Worm (Caenorhabditis elegans) whole organism, early embryonic: ENCODE measurements around the gene pag-3.

Source experiments
- B0310.2 ChIP-seq: sonication (generic microtip); optimal IDR thresholded peaks from 2 replicates; lab custom pipeline; 2016; ENCODE audit warnings: mild to moderate bottlenecking, missing genetic modification characterization, missing compliant biosample characterization
- ama-1 ChIP-seq: fragments of 150-350 bp; optimal IDR thresholded peaks from 2 replicates; lab custom pipeline; 2014
- ceh-36 ChIP-seq: sonication (generic microtip); optimal IDR thresholded peaks from 2 replicates; lab custom pipeline; 2016; ENCODE audit warnings: missing genetic modification characterization, inconsistent platforms, missing compliant biosample characterization
- ets-7 ChIP-seq: sonication (generic microtip); optimal IDR thresholded peaks from 2 replicates; lab custom pipeline; 2016; ENCODE audit warnings: missing genotype, missing genetic modification characterization, missing compliant biosample characterization
- flt-1 ChIP-seq: fragments of 200-800 bp; sonication (Bioruptor generic); IDR thresholded peaks from 2 replicates; pipeline ENCODE4 v1.3.6; 2022; ENCODE audit warnings: missing genetic modification characterization, missing compliant biosample characterization
- hmbx-1 ChIP-seq: sonication (generic microtip); optimal IDR thresholded peaks from 2 replicates; lab custom pipeline; 2016; ENCODE audit warnings: mild to moderate bottlenecking, missing genetic modification characterization, missing compliant biosample characterization
- hmg-4 ChIP-seq: fragments of 200-800 bp; sonication (Bioruptor generic); optimal IDR thresholded peaks from 2 replicates; lab custom pipeline; 2018; ENCODE audit warnings: mild to moderate bottlenecking, missing genetic modification characterization, missing compliant biosample characterization
- hnd-1 ChIP-seq: sonication (generic microtip); optimal IDR thresholded peaks from 2 replicates; lab custom pipeline; 2016; ENCODE audit warnings: missing genetic modification characterization, missing compliant biosample characterization
- pes-1 ChIP-seq: fragments of 200-800 bp; sonication (Bioruptor generic); IDR thresholded peaks from 2 replicates; pipeline ENCODE4 v1.3.6; 2022; ENCODE audit warnings: missing genetic modification reagents, missing genetic modification characterization, missing compliant biosample characterization
- scrt-1 ChIP-seq: fragments of 200-800 bp; sonication (Bioruptor generic); IDR thresholded peaks from 2 replicates; pipeline ENCODE4 v1.3.6; 2022; ENCODE audit warnings: missing genetic modification characterization, missing compliant biosample characterization
- sea-1 ChIP-seq: fragments of 200-800 bp; sonication (Bioruptor generic); conservative IDR thresholded peaks from 2 replicates; pipeline ENCODE4 v1.3.6; 2022; ENCODE audit warnings: missing genetic modification characterization, missing compliant biosample characterization
- tbx-11 ChIP-seq: fragments of 200-800 bp; sonication (Bioruptor generic); IDR thresholded peaks from 2 replicates; pipeline ENCODE4 v1.3.6; 2022; ENCODE audit warnings: missing genetic modification characterization, missing compliant biosample characterization
- tra-4 ChIP-seq: sonication (generic microtip); optimal IDR thresholded peaks from 2 replicates; lab custom pipeline; 2017; ENCODE audit warnings: missing genetic modification characterization, missing compliant biosample characterization

- no peak for TF ChIP-seq sea-1 (GFP tag; lab: Robert Waterston, UW)
- no peak for TF ChIP-seq pes-1 (GFP tag; lab: Robert Waterston, UW)
- TF ChIP-seq hnd-1 (tag; lab: Kevin White, UChicago), result no peak
- TF ChIP-seq tbx-11 (GFP tag; lab: Robert Waterston, UW), result no peak
- TF ChIP-seq ama-1 (lab: Kevin White, UChicago), result no peak
- no peak for TF ChIP-seq flt-1 (GFP tag; lab: Robert Waterston, UW)
- TF ChIP-seq hmg-4, result no peak
- TF ChIP-seq ceh-36 (tag; lab: Kevin White, UChicago), result no peak
- TF ChIP-seq tra-4 (tag; lab: Kevin White, UChicago), result no peak
- TF ChIP-seq scrt-1 (GFP tag; lab: Robert Waterston, UW), result no peak
- TF ChIP-seq B0310.2 (tag; lab: Kevin White, UChicago), result no peak
- no peak for TF ChIP-seq ets-7 (tag; lab: Kevin White, UChicago)
- TF ChIP-seq hmbx-1 (tag; lab: Kevin White, UChicago), result no peak
Measured at ce11 chrX:14922758-14923157, 31.7 kb downstream of the pag-3 start.
